Worm (Caenorhabditis elegans): ENCODE results near the gene K10C2.8.

- TF ChIP-seq mdl-1 (tag; optimal IDR thresholded peaks at IDR 0.05): no peak
- TF ChIP-seq nhr-11 (tag; optimal IDR thresholded peaks at IDR 0.05): no peak
- no peak for TF ChIP-seq F44E2.7 (GFP tag; IDR thresholded peaks at IDR 0.05)
Measured at ce11 chrX:6437545-6437944, at the start of gene K10C2.8.
